Worm (Caenorhabditis elegans) whole organism, young adult: ENCODE measurements around the gene C10C6.13.

Source experiments
- C06A6.2 ChIP-seq: fragments of 200-800 bp; sonication (Bioruptor generic); conservative IDR thresholded peaks from 2 replicates; pipeline ENCODE4 v1.3.6; 2022; ENCODE audit warnings: missing genetic modification characterization, missing compliant biosample characterization
- F23B12.7 ChIP-seq: sonication (generic microtip); optimal IDR thresholded peaks from 2 replicates; lab custom pipeline; 2017; ENCODE audit warnings: missing genetic modification characterization, mild to moderate bottlenecking, missing compliant biosample characterization, antibody characterized with exemption, moderate library complexity; ENCODE audit not compliant: insufficient read depth
- F37B4.10 ChIP-seq: fragments of 200-800 bp; sonication (Bioruptor generic); IDR thresholded peaks from 2 replicates; pipeline ENCODE4 v1.3.6; 2022; ENCODE audit warnings: missing genetic modification characterization, missing compliant biosample characterization
- atf-7 ChIP-seq: sonication (generic microtip); optimal IDR thresholded peaks from 2 replicates; lab custom pipeline; 2017; ENCODE audit warnings: mild to moderate bottlenecking, missing genetic modification characterization, missing compliant biosample characterization
- ceh-79 ChIP-seq: sonication (generic microtip); optimal IDR thresholded peaks from 2 replicates; lab custom pipeline; 2017; ENCODE audit warnings: mild to moderate bottlenecking, missing genetic modification characterization, missing compliant biosample characterization
- pha-4 ChIP-seq: fragments of 150-350 bp; sonication (generic microtip); optimal IDR thresholded peaks from 2 replicates; lab custom pipeline; 2014; ENCODE audit warnings: missing biosample characterization, missing genetic modification reagents, missing genetic modification characterization
- unc-130 ChIP-seq: sonication (generic microtip); optimal IDR thresholded peaks from 2 replicates; lab custom pipeline; 2016; ENCODE audit warnings: missing genetic modification reagents, missing genetic modification characterization, missing compliant biosample characterization

- TF ChIP-seq ceh-79 (tag; lab: Kevin White, UChicago) (no peak), unc-130 (GFP tag; lab: Kevin White, UChicago) (no peak), pha-4 (tag; lab: Kevin White, UChicago) (no peak), atf-7 (tag; lab: Kevin White, UChicago) (no peak), C06A6.2 (GFP tag; lab: Robert Waterston, UW) (no peak), F37B4.10 (GFP tag; lab: Robert Waterston, UW) (no peak), F23B12.7 (tag; lab: Kevin White, UChicago) (no peak)
Measured at ce11 chrIV:11489077-11489476, 19.5 kb upstream of the C10C6.13 start.
